Worm (Caenorhabditis elegans) whole organism, L2 larva: ENCODE measurements around the gene twf-2.

Source experiments
- C34F6.9 ChIP-seq: fragments of 150-350 bp; optimal IDR thresholded peaks from 2 replicates; lab custom pipeline; 2014; ENCODE audit warnings: missing biosample characterization, missing genetic modification characterization
- F13H6.1 ChIP-seq: sonication (generic microtip); optimal IDR thresholded peaks from 2 replicates; lab custom pipeline; 2016; ENCODE audit warnings: missing genetic modification characterization, missing compliant biosample characterization
- R02D3.7 ChIP-seq: fragments of 150-350 bp; optimal IDR thresholded peaks from 2 replicates; lab custom pipeline; 2014; ENCODE audit warnings: missing biosample characterization, missing genetic modification characterization
- ZK546.5 ChIP-seq: sonication (generic microtip); optimal IDR thresholded peaks from 2 replicates; lab custom pipeline; 2017; ENCODE audit warnings: missing biosample characterization, missing genetic modification characterization
- alr-1 ChIP-seq: fragments of 150-350 bp; optimal IDR thresholded peaks from 2 replicates; lab custom pipeline; 2014; ENCODE audit warnings: missing biosample characterization, missing genetic modification characterization
- aly-2 ChIP-seq: fragments of 150-350 bp; optimal IDR thresholded peaks from 2 replicates; lab custom pipeline; 2014; ENCODE audit warnings: missing biosample characterization, missing genetic modification characterization
- ama-1 ChIP-seq: fragments of 150-350 bp; optimal IDR thresholded peaks from 2 replicates; lab custom pipeline; 2018; ENCODE audit warnings: inconsistent platforms
- blmp-1 ChIP-seq: sonication (generic microtip); optimal IDR thresholded peaks from 2 replicates; lab custom pipeline; 2017; ENCODE audit warnings: missing genetic modification characterization, mild to moderate bottlenecking, missing compliant biosample characterization, antibody characterized with exemption, moderate library complexity; ENCODE audit not compliant: insufficient read depth
- ceh-16 ChIP-seq: fragments of 150-350 bp; optimal IDR thresholded peaks from 2 replicates; lab custom pipeline; 2014; ENCODE audit warnings: missing biosample characterization, missing genetic modification characterization
- crh-2 ChIP-seq: sonication (generic microtip); optimal IDR thresholded peaks from 2 replicates; lab custom pipeline; 2017; ENCODE audit warnings: missing biosample characterization, missing genetic modification characterization
- dmd-4 ChIP-seq: sonication (generic microtip); optimal IDR thresholded peaks from 2 replicates; lab custom pipeline; 2017; ENCODE audit warnings: missing biosample characterization, missing genetic modification characterization
- egl-27 ChIP-seq: sonication (generic microtip); optimal IDR thresholded peaks from 3 replicates; lab custom pipeline; 2017; ENCODE audit warnings: missing biosample characterization, missing genetic modification reagents, missing genetic modification characterization
- elt-3 ChIP-seq: sonication (generic microtip); optimal IDR thresholded peaks from 2 replicates; lab custom pipeline; 2017; ENCODE audit warnings: missing biosample characterization, missing genetic modification characterization
- fos-1 ChIP-seq: fragments of 150-350 bp; optimal IDR thresholded peaks from 2 replicates; lab custom pipeline; 2014; ENCODE audit warnings: missing biosample characterization, missing genetic modification characterization
- gmeb-1 ChIP-seq: fragments of 150-350 bp; optimal IDR thresholded peaks from 2 replicates; lab custom pipeline; 2014; ENCODE audit warnings: missing biosample characterization, missing genetic modification characterization
- lin-11 ChIP-seq: fragments of 150-350 bp; sonication (generic microtip); optimal IDR thresholded peaks from 2 replicates; lab custom pipeline; 2014; ENCODE audit warnings: missing biosample characterization, missing genetic modification characterization, inconsistent platforms, mixed read lengths
- lin-39 ChIP-seq: fragments of 150-350 bp; optimal IDR thresholded peaks from 2 replicates; lab custom pipeline; 2014; ENCODE audit warnings: missing biosample characterization, missing genetic modification reagents, missing genetic modification characterization
- mab-5 ChIP-seq: fragments of 150-350 bp; optimal IDR thresholded peaks from 2 replicates; lab custom pipeline; 2014; ENCODE audit warnings: missing biosample characterization, missing genetic modification characterization
- nhr-10 ChIP-seq: sonication (generic microtip); optimal IDR thresholded peaks from 2 replicates; lab custom pipeline; 2017; ENCODE audit warnings: missing biosample characterization, missing genetic modification characterization
- nhr-11 ChIP-seq: fragments of 150-350 bp; optimal IDR thresholded peaks from 2 replicates; lab custom pipeline; 2014; ENCODE audit warnings: missing biosample characterization, missing genetic modification characterization
- nhr-12 ChIP-seq: fragments of 150-350 bp; optimal IDR thresholded peaks from 2 replicates; lab custom pipeline; 2014; ENCODE audit warnings: missing biosample characterization, missing genetic modification characterization
- nhr-129 ChIP-seq: fragments of 150-350 bp; optimal IDR thresholded peaks from 2 replicates; lab custom pipeline; 2014; ENCODE audit warnings: missing biosample characterization, missing genetic modification characterization
- nhr-21 ChIP-seq: fragments of 150-350 bp; optimal IDR thresholded peaks from 2 replicates; lab custom pipeline; 2014; ENCODE audit warnings: missing biosample characterization, missing genetic modification characterization
- nhr-23 ChIP-seq: fragments of 150-350 bp; optimal IDR thresholded peaks from 2 replicates; lab custom pipeline; 2014; ENCODE audit warnings: missing biosample characterization, missing genetic modification reagents, missing genetic modification characterization
- nhr-237 ChIP-seq: fragments of 150-350 bp; optimal IDR thresholded peaks from 2 replicates; lab custom pipeline; 2014; ENCODE audit warnings: missing biosample characterization, missing genetic modification characterization
- nhr-25 ChIP-seq: fragments of 150-350 bp; sonication (generic microtip); optimal IDR thresholded peaks from 3 replicates; lab custom pipeline; 2014; ENCODE audit warnings: missing biosample characterization, missing genetic modification characterization
- nhr-6 ChIP-seq: fragments of 150-350 bp; optimal IDR thresholded peaks from 2 replicates; lab custom pipeline; 2014; ENCODE audit warnings: missing biosample characterization, missing genetic modification characterization
- nhr-77 ChIP-seq: fragments of 150-350 bp; optimal IDR thresholded peaks from 2 replicates; lab custom pipeline; 2014; ENCODE audit warnings: missing biosample characterization, missing genetic modification characterization
- peb-1 ChIP-seq: fragments of 150-350 bp; optimal IDR thresholded peaks from 2 replicates; lab custom pipeline; 2014; ENCODE audit warnings: missing biosample characterization, missing genetic modification characterization
- sem-4 ChIP-seq: fragments of 150-350 bp; optimal IDR thresholded peaks from 2 replicates; lab custom pipeline; 2014; ENCODE audit warnings: missing biosample characterization, missing genetic modification reagents, missing genetic modification characterization
- skn-1 ChIP-seq: sonication (generic microtip); optimal IDR thresholded peaks from 2 replicates; lab custom pipeline; 2017; ENCODE audit warnings: missing biosample characterization, missing genetic modification characterization
- sma-3 ChIP-seq: sonication (generic microtip); optimal IDR thresholded peaks from 2 replicates; lab custom pipeline; 2016; ENCODE audit warnings: missing genetic modification reagents, missing genetic modification characterization, missing compliant biosample characterization
- sma-9 ChIP-seq, 2 experiments: fragments of 150-350 bp in 1 of 2; sonication (generic microtip) in 1 of 2; optimal IDR thresholded peaks; 2 replicates each; lab custom pipeline; 2014 to 2016; ENCODE audit warnings: missing genetic modification characterization in 2 of 2, mild to moderate bottlenecking in 1 of 2, missing biosample characterization in 1 of 2, missing compliant biosample characterization in 1 of 2, missing genetic modification reagents in 1 of 2, moderate library complexity in 1 of 2
- snpc-4 ChIP-seq: fragments of 150-350 bp; optimal IDR thresholded peaks from 2 replicates; lab custom pipeline; 2014; ENCODE audit warnings: missing biosample characterization, missing genetic modification characterization
- unc-39 ChIP-seq: fragments of 150-350 bp; optimal IDR thresholded peaks from 2 replicates; lab custom pipeline; 2014; ENCODE audit warnings: missing biosample characterization, missing genetic modification characterization
- unc-55 ChIP-seq: fragments of 150-350 bp; sonication (generic microtip); optimal IDR thresholded peaks from 3 replicates; lab custom pipeline; 2014; ENCODE audit warnings: missing biosample characterization, missing genetic modification reagents, missing genetic modification characterization
- unc-62 ChIP-seq: fragments of 150-350 bp; optimal IDR thresholded peaks from 2 replicates; lab custom pipeline; 2014; ENCODE audit warnings: missing biosample characterization, missing genetic modification reagents, missing genetic modification characterization
- zag-1 ChIP-seq: fragments of 150-350 bp; optimal IDR thresholded peaks from 2 replicates; lab custom pipeline; 2014; ENCODE audit warnings: missing biosample characterization, missing genetic modification characterization
- ztf-1 ChIP-seq: fragments of 200-800 bp; sonication (Bioruptor generic); conservative IDR thresholded peaks from 2 replicates; pipeline ENCODE4 v1.3.6; 2022; ENCODE audit warnings: missing genetic modification characterization, missing compliant biosample characterization
- ztf-11 ChIP-seq: sonication (generic microtip); optimal IDR thresholded peaks from 2 replicates; lab custom pipeline; 2017; ENCODE audit warnings: missing biosample characterization, missing genetic modification characterization
- ztf-4 ChIP-seq: fragments of 150-350 bp; optimal IDR thresholded peaks from 2 replicates; lab custom pipeline; 2014; ENCODE audit warnings: missing biosample characterization, missing genetic modification characterization

The twf-2 gene

ce11 chrX:16398420-16398925 is 47.5 kb upstream of the twf-2 start, which contains the start of gene F01G12.18:
TSS of gene F01G12.18 (minus strand) at chrX:16398470.
- no peak for TF ChIP-seq ztf-4 (tag; lab: Kevin White, UChicago)
- no peak for TF ChIP-seq mab-5 (tag; lab: Kevin White, UChicago)
- no peak for TF ChIP-seq R02D3.7
- no peak for TF ChIP-seq blmp-1 (tag; lab: Kevin White, UChicago)
- TF ChIP-seq skn-1: no peak
- no peak for TF ChIP-seq lin-11 (tag; lab: Kevin White, UChicago)
- TF ChIP-seq unc-55 (GFP tag; lab: Kevin White, UChicago): no peak

ce11 chrX:16400897-16401296 is 45.1 kb upstream of the twf-2 start:
- TF ChIP-seq nhr-23 (tag; lab: Kevin White, UChicago) (no peak), nhr-6 (tag; lab: Kevin White, UChicago) (no peak), lin-39 (tag; lab: Kevin White, UChicago) (no peak), nhr-77 (tag; lab: Kevin White, UChicago) (no peak), zag-1 (tag; lab: Kevin White, UChicago) (no peak), nhr-21 (no peak), dmd-4 (no peak), lin-11 (tag; lab: Kevin White, UChicago) (no peak), unc-62 (no peak), snpc-4 (no peak), sma-3 (GFP tag; lab: Kevin White, UChicago) (no peak), ceh-16 (no peak), nhr-12 (tag; lab: Kevin White, UChicago) (no peak), mab-5 (tag; lab: Kevin White, UChicago) (no peak), egl-27 (tag; lab: Kevin White, UChicago) (no peak), alr-1 (tag; lab: Kevin White, UChicago) (no peak), ztf-1 (GFP tag; lab: Robert Waterston, UW) (no peak), ztf-4 (tag; lab: Kevin White, UChicago) (no peak), C34F6.9 (tag; lab: Kevin White, UChicago) (no peak)

- TF ChIP-seq unc-39 (no peak), aly-2 (tag; lab: Kevin White, UChicago) (no peak), ztf-1 (GFP tag; lab: Robert Waterston, UW) (no peak)
These were observed 43.7 kb upstream of the twf-2 start for ce11 chrX:16402303-16402702.

- TF ChIP-seq unc-39: no peak
- no peak for TF ChIP-seq ama-1 (lab: Kevin White, UChicago)
- peak; percentile 25 for TF ChIP-seq F13H6.1
- no peak for TF ChIP-seq zag-1 (tag; lab: Kevin White, UChicago)
These were observed 43.2 kb upstream of the twf-2 start for ce11 chrX:16402787-16403186.

ce11 chrX:16403424-16403823 is 42.6 kb upstream of the twf-2 start:
- TF ChIP-seq nhr-10 (tag; lab: Kevin White, UChicago) (no peak), unc-55 (GFP tag; lab: Kevin White, UChicago) (peak; percentile 29)

- peak; percentile 31 for TF ChIP-seq gmeb-1 (tag; lab: Kevin White, UChicago)
- TF ChIP-seq nhr-237 (tag; lab: Kevin White, UChicago): no peak
- no peak for TF ChIP-seq dmd-4
- TF ChIP-seq blmp-1 (tag; lab: Kevin White, UChicago): no peak
- no peak for TF ChIP-seq ceh-16
- peak; percentile 63 for TF ChIP-seq nhr-129 (tag; lab: Kevin White, UChicago)
- TF ChIP-seq nhr-10 (tag; lab: Kevin White, UChicago): no peak
- peak; percentile 41 for TF ChIP-seq fos-1
- TF ChIP-seq F13H6.1: no peak
- no peak for TF ChIP-seq ztf-11 (tag; lab: Kevin White, UChicago)
- no peak for TF ChIP-seq ZK546.5 (tag; lab: Kevin White, UChicago)
- TF ChIP-seq nhr-77 (tag; lab: Kevin White, UChicago): no peak
- TF ChIP-seq zag-1 (tag; lab: Kevin White, UChicago): no peak
- TF ChIP-seq mab-5 (tag; lab: Kevin White, UChicago): no peak
- no peak for TF ChIP-seq unc-39
- TF ChIP-seq nhr-25: no peak
- TF ChIP-seq sma-9 (GFP tag; optimal IDR thresholded peaks at IDR 0.05; lab: Kevin White, UChicago): no peak
- no peak for TF ChIP-seq sma-9 (tag; optimal IDR thresholded peaks at IDR 0.05; lab: Kevin White, UChicago)
- no peak for TF ChIP-seq aly-2 (tag; lab: Kevin White, UChicago)
- no peak for TF ChIP-seq peb-1 (tag; lab: Kevin White, UChicago)
- TF ChIP-seq sem-4: no peak
- no peak for TF ChIP-seq nhr-11 (tag; lab: Kevin White, UChicago)
- peak; percentile 35 for TF ChIP-seq sma-3 (GFP tag; lab: Kevin White, UChicago)
- TF ChIP-seq elt-3 (tag; lab: Kevin White, UChicago): no peak
- no peak for TF ChIP-seq nhr-6 (tag; lab: Kevin White, UChicago)
- no peak for TF ChIP-seq ama-1 (lab: Kevin White, UChicago)
- TF ChIP-seq nhr-21: no peak
- TF ChIP-seq alr-1 (tag; lab: Kevin White, UChicago): no peak
- TF ChIP-seq crh-2: peak; percentile 38
- TF ChIP-seq lin-39 (tag; lab: Kevin White, UChicago): no peak
- TF ChIP-seq lin-11 (tag; lab: Kevin White, UChicago): no peak
These were observed 41.2 kb upstream of the twf-2 start for ce11 chrX:16404815-16405214.
